Fruit fly (Drosophila melanogaster): ENCODE results near the gene CG4766.

Gene CG4766

dm6 chrX:5974358-5975143 is 26.0 kb downstream of the CG4766 start:
- TF ChIP-seq ro (GFP tag; IDR thresholded peaks at IDR 0.05) (no peak), B-H2 (GFP tag; optimal IDR thresholded peaks at IDR 0.05) (no peak), crol (GFP tag; IDR thresholded peaks at IDR 0.05) (peak; percentile 39; the same call in 1 of the 2 replicates), Med (GFP tag) (peak; percentile 61), Ssrp (tag; optimal IDR thresholded peaks at IDR 0.05) (no peak), hth (optimal IDR thresholded peaks at IDR 0.05) (no peak), CG6272 (GFP tag; IDR thresholded peaks at IDR 0.05) (no peak), dmrt99B (tag; optimal IDR thresholded peaks at IDR 0.05) (peak; percentile 4), CG14667 (GFP tag; IDR thresholded peaks at IDR 0.05) (no peak)

DNA sequence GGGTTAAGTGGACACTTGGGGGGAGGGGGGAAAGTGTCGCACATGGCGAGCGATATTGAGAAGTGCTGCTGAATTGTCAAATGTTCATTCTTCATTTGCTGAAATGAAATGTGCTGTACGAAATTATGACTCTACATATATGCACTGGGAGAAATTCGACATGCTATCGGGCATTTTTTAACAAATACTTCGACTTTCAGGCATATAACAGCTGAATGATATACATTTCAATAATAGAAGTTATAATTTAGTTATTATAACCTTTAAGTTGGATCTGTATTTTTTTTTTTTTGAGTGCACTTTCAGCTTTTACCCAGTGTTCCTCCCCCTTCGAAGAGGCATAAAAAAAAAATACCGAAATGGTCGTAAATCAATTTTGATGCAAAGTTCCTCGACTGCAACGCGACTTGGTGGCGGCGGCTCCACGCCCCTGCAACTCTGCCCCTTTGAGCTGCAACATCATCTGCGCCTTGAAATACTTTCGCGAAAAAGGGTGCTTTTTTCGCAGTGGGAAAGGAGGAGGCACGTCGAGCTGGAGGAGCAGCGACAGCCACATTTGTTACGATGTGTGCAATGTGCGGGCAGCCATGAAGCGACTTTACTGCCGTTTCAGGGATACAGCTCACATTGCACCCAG is 27.1 kb downstream of the CG4766 start:
- no peak for TF ChIP-seq CG18619 (GFP tag; optimal IDR thresholded peaks at IDR 0.05)
- peak; percentile 36 for TF ChIP-seq CG8388 (GFP tag; optimal IDR thresholded peaks at IDR 0.05)
- no peak for TF ChIP-seq CG10209 (GFP tag; optimal IDR thresholded peaks at IDR 0.05)
- TF ChIP-seq CG1024 (GFP tag; IDR thresholded peaks at IDR 0.05) = no peak
- no peak for TF ChIP-seq CG1529 (GFP tag; optimal IDR thresholded peaks at IDR 0.05)
- no peak for TF ChIP-seq Fer2 (tag; optimal IDR thresholded peaks at IDR 0.05)
- TF ChIP-seq ato (GFP tag; IDR thresholded peaks at IDR 0.05; ENCODE audit: partially characterized antibody) = no peak
- TF ChIP-seq Hand (GFP tag; optimal IDR thresholded peaks at IDR 0.05) = no peak
- no peak for TF ChIP-seq corto (GFP tag; optimal IDR thresholded peaks at IDR 0.05)
- TF ChIP-seq CTCF (GFP tag; optimal IDR thresholded peaks at IDR 0.05) = no peak
- no peak for TF ChIP-seq CG4282 (GFP tag; optimal IDR thresholded peaks at IDR 0.05)
- TF ChIP-seq CG17568 (GFP tag; optimal IDR thresholded peaks at IDR 0.05) = no peak
- no peak for TF ChIP-seq Antp (GFP tag; optimal IDR thresholded peaks at IDR 0.05)
- no peak for TF ChIP-seq CG7963 (GFP tag; IDR thresholded peaks at IDR 0.05; ENCODE audit: partially characterized antibody)
- peak; percentile 46; the same call in 1 of the 3 replicates for TF ChIP-seq CG17361 (GFP tag; IDR thresholded peaks at IDR 0.05)
- peak in 1 of 3 experiments; percentile 31 for TF ChIP-seq lola (GFP tag; optimal IDR thresholded peaks at IDR 0.05)
- 0 out of 2 replicates have a peak, but pooled peaks have one; percentile 8 for TF ChIP-seq Gsc (GFP tag; IDR thresholded peaks at IDR 0.05)
- TF ChIP-seq wek (GFP tag; optimal IDR thresholded peaks at IDR 0.05) = no peak
- TF ChIP-seq fru (optimal IDR thresholded peaks at IDR 0.05) = no peak
- no peak for TF ChIP-seq HmgZ (tag; optimal IDR thresholded peaks at IDR 0.05)
- TF ChIP-seq Med (GFP tag) = peak; percentile 76
- no peak for TF ChIP-seq dm (GFP tag; optimal IDR thresholded peaks at IDR 0.05)
- no peak for TF ChIP-seq CG11093 (GFP tag; IDR thresholded peaks at IDR 0.05)
- TF ChIP-seq p53 (GFP tag; optimal IDR thresholded peaks at IDR 0.05) = no peak
- TF ChIP-seq Sin3A (optimal IDR thresholded peaks at IDR 0.05) = no peak
- no peak for TF ChIP-seq aop (GFP tag; IDR thresholded peaks at IDR 0.05)
- TF ChIP-seq dan (GFP tag; IDR thresholded peaks at IDR 0.05) = no peak
- TF ChIP-seq CG2199 (GFP tag; IDR thresholded peaks at IDR 0.05) = no peak
- no peak for TF ChIP-seq pan (optimal IDR thresholded peaks at IDR 0.05)
- peak in 1 of 2 experiments; percentile 55 for TF ChIP-seq pan (GFP tag; optimal IDR thresholded peaks at IDR 0.05 in 1 of 2, IDR thresholded peaks at IDR 0.05 in 1 of 2)
- TF ChIP-seq CG1603 (tag; optimal IDR thresholded peaks at IDR 0.05) = peak; percentile 58
- TF ChIP-seq zen (tag; optimal IDR thresholded peaks at IDR 0.05) = no peak
- TF ChIP-seq CG3281 (GFP tag; optimal IDR thresholded peaks at IDR 0.05) = no peak
- TF ChIP-seq CG18764 (GFP tag; optimal IDR thresholded peaks at IDR 0.05) = no peak
- no peak for TF ChIP-seq pho (GFP tag; optimal IDR thresholded peaks at IDR 0.05)
- no peak for TF ChIP-seq wdn (GFP tag; IDR thresholded peaks at IDR 0.05)
- TF ChIP-seq cwo (GFP tag; optimal IDR thresholded peaks at IDR 0.05) = no peak
- TF ChIP-seq Atf-2 (GFP tag; optimal IDR thresholded peaks at IDR 0.05) = no peak
- peak; percentile 63 for TF ChIP-seq Ets65A (GFP tag)
- TF ChIP-seq MTF-1 (GFP tag; optimal IDR thresholded peaks at IDR 0.05; ENCODE audit: borderline replicate concordance) = no peak
- TF ChIP-seq Trl (optimal IDR thresholded peaks at IDR 0.05) = no peak
- no peak for TF ChIP-seq Trl (GFP tag; optimal IDR thresholded peaks at IDR 0.05)

Measured in whole organism, embryonic.